Fruit fly (Drosophila melanogaster) whole organism, embryonic: ENCODE data around the gene Plc21C.

Experiments
- BEAF-32 ChIP-seq: fragments of 200-800 bp; sonication (Bioruptor generic); optimal IDR thresholded peaks from 3 replicates; lab custom pipeline; 2017; ENCODE audit warnings: missing biosample characterization, missing genetic modification characterization, mild to moderate bottlenecking, moderate library complexity, missing genetic modification reagents
- CG10209 ChIP-seq: fragments of 200-800 bp; sonication (Bioruptor generic); optimal IDR thresholded peaks from 3 replicates; lab custom pipeline; 2017; ENCODE audit warnings: missing biosample characterization, mild to moderate bottlenecking, missing genetic modification characterization, missing genetic modification reagents
- CG10267 ChIP-seq: fragments of 200-800 bp; sonication (Bioruptor generic); optimal IDR thresholded peaks from 2 replicates; lab custom pipeline; 2018; ENCODE audit warnings: missing biosample characterization, mild to moderate bottlenecking, missing genetic modification characterization, moderate library complexity
- CG12071 ChIP-seq: fragments of 200-800 bp; sonication (Bioruptor generic); optimal IDR thresholded peaks from 3 replicates; lab custom pipeline; 2018; ENCODE audit warnings: missing biosample characterization, mild to moderate bottlenecking, missing genetic modification characterization
- CG12391 ChIP-seq: fragments of 200-800 bp; sonication (Bioruptor generic); optimal IDR thresholded peaks from 3 replicates; lab custom pipeline; 2018; ENCODE audit warnings: missing biosample characterization, mild to moderate bottlenecking, missing genetic modification characterization, moderate library complexity
- CG12769 ChIP-seq: fragments of 200-800 bp; sonication (Bioruptor generic); optimal IDR thresholded peaks from 2 replicates; lab custom pipeline; 2019; ENCODE audit warnings: missing biosample characterization, mild to moderate bottlenecking, missing genetic modification characterization, moderate library complexity
- CG14667 ChIP-seq: fragments of 200-800 bp; sonication (Bioruptor generic); IDR thresholded peaks from 2 replicates; pipeline ENCODE4 v1.3.6; 2022; ENCODE audit warnings: missing biosample characterization, missing genetic modification characterization
- CG14860 ChIP-seq: fragments of 200-800 bp; sonication (Bioruptor generic); IDR thresholded peaks from 3 replicates; pipeline ENCODE4 v1.3.6; 2022; ENCODE audit warnings: missing biosample characterization, missing genetic modification characterization; ENCODE audit not compliant: partially characterized antibody
- CG15073 ChIP-seq: fragments of 200-800 bp; sonication (Bioruptor generic); optimal IDR thresholded peaks from 2 replicates; lab custom pipeline; 2016; ENCODE audit warnings: missing biosample characterization, missing genetic modification characterization
- CG15514 ChIP-seq: fragments of 200-800 bp; sonication (Bioruptor generic); optimal IDR thresholded peaks from 3 replicates; lab custom pipeline; 2017; ENCODE audit warnings: missing biosample characterization, missing genetic modification characterization, mild to moderate bottlenecking, moderate library complexity, missing genetic modification reagents
- CG1602 ChIP-seq: fragments of 200-800 bp; sonication (Bioruptor generic); optimal IDR thresholded peaks from 3 replicates; lab custom pipeline; 2016; ENCODE audit warnings: missing biosample characterization, missing genetic modification characterization
- CG33557 ChIP-seq: fragments of 200-800 bp; sonication (Bioruptor generic); optimal IDR thresholded peaks from 2 replicates; lab custom pipeline; 2019; ENCODE audit warnings: missing biosample characterization, mild to moderate bottlenecking, missing genetic modification characterization, moderate library complexity
- CG34422 ChIP-seq: fragments of 200-800 bp; sonication (Bioruptor generic); IDR thresholded peaks from 3 replicates; pipeline ENCODE4 v1.3.6; 2022; ENCODE audit warnings: missing biosample characterization, missing genetic modification characterization
- CG4282 ChIP-seq: fragments of 200-800 bp; sonication (Bioruptor generic); optimal IDR thresholded peaks from 2 replicates; lab custom pipeline; 2016; ENCODE audit warnings: missing biosample characterization, missing genetic modification characterization
- CG4854 ChIP-seq: fragments of 200-800 bp; sonication (Bioruptor generic); optimal IDR thresholded peaks from 2 replicates; lab custom pipeline; 2016; ENCODE audit warnings: missing biosample characterization, missing genetic modification characterization, inconsistent platforms
- CG5180 ChIP-seq: fragments of 200-800 bp; sonication (Bioruptor generic); optimal IDR thresholded peaks from 3 replicates; lab custom pipeline; 2017; ENCODE audit warnings: missing biosample characterization, missing genetic modification characterization, mild to moderate bottlenecking, moderate library complexity, missing genetic modification reagents
- CG6654 ChIP-seq: fragments of 200-800 bp; sonication (Bioruptor generic); optimal IDR thresholded peaks from 2 replicates; lab custom pipeline; 2017; ENCODE audit warnings: missing biosample characterization, mild to moderate bottlenecking, missing genetic modification characterization
- CG9437 ChIP-seq: fragments of 200-800 bp; sonication (Bioruptor generic); optimal IDR thresholded peaks from 2 replicates; lab custom pipeline; 2018; ENCODE audit warnings: missing biosample characterization, mild to moderate bottlenecking, missing genetic modification characterization
- CG9932 ChIP-seq: fragments of 200-800 bp; sonication (Bioruptor generic); IDR thresholded peaks from 2 replicates; pipeline ENCODE4 v1.3.6; 2022; ENCODE audit warnings: missing biosample characterization, missing genetic modification characterization
- CTCF ChIP-seq: fragments of 200-800 bp; sonication (Bioruptor generic); optimal IDR thresholded peaks from 2 replicates; lab custom pipeline; 2017; ENCODE audit warnings: missing biosample characterization, mild to moderate bottlenecking, missing genetic modification characterization, moderate library complexity
- Dad ChIP-seq: fragments of 200-800 bp; sonication (Bioruptor generic); optimal IDR thresholded peaks from 3 replicates; lab custom pipeline; 2016; ENCODE audit warnings: missing biosample characterization, missing genetic modification characterization
- Dfd ChIP-seq, 2 experiments: fragments of >200 bp; optimal IDR thresholded peaks; 2 replicates each; lab custom pipeline; 2017; ENCODE audit warnings: missing biosample characterization in 2 of 2, missing genetic modification characterization in 2 of 2
- H15 ChIP-seq: fragments of 200-800 bp; sonication (Bioruptor generic); IDR thresholded peaks from 3 replicates; pipeline ENCODE4 v1.3.6; 2022; ENCODE audit warnings: missing biosample characterization, missing genetic modification characterization
- HLH54F ChIP-seq: fragments of 200-800 bp; sonication (Bioruptor generic); optimal IDR thresholded peaks from 3 replicates; lab custom pipeline; 2016; ENCODE audit warnings: missing biosample characterization, missing genetic modification characterization
- Nf-YA ChIP-seq: fragments of 200-800 bp; sonication (Bioruptor generic); IDR thresholded peaks from 2 replicates; pipeline ENCODE4 v1.3.6; 2022; ENCODE audit warnings: missing biosample characterization, missing genetic modification characterization
- Sry-β ChIP-seq: fragments of 200-800 bp; sonication (Bioruptor generic); optimal IDR thresholded peaks from 2 replicates; lab custom pipeline; 2018; ENCODE audit warnings: missing biosample characterization, mild to moderate bottlenecking, missing genetic modification characterization, moderate library complexity
- Usf ChIP-seq: fragments of 200-800 bp; sonication (Bioruptor generic); optimal IDR thresholded peaks from 2 replicates; lab custom pipeline; 2017; ENCODE audit warnings: missing genotype, missing biosample characterization, missing genetic modification characterization
- Vsx1 ChIP-seq: fragments of 200-800 bp; sonication (Bioruptor generic); optimal IDR thresholded peaks from 2 replicates; lab custom pipeline; 2017; ENCODE audit warnings: missing biosample characterization, mild to moderate bottlenecking, missing genetic modification characterization, missing genetic modification reagents
- bigmax ChIP-seq: fragments of 200-800 bp; sonication (Bioruptor generic); optimal IDR thresholded peaks from 2 replicates; lab custom pipeline; 2018; ENCODE audit warnings: missing biosample characterization, mild to moderate bottlenecking, missing genetic modification characterization
- cad ChIP-seq: fragments of >200 bp; optimal IDR thresholded peaks from 2 replicates; lab custom pipeline; 2017; ENCODE audit warnings: missing biosample characterization, missing genetic modification characterization
- danr ChIP-seq: fragments of 200-800 bp; sonication (Bioruptor generic); IDR thresholded peaks from 2 replicates; pipeline ENCODE4 v1.3.6; 2022; ENCODE audit warnings: missing biosample characterization, missing genetic modification characterization
- dati ChIP-seq: fragments of 200-800 bp; sonication (Bioruptor generic); IDR thresholded peaks from 2 replicates; pipeline ENCODE4 v1.3.6; 2022; ENCODE audit warnings: missing biosample characterization, missing genetic modification characterization
- dimm ChIP-seq: fragments of 200-800 bp; sonication (Bioruptor generic); IDR thresholded peaks from 2 replicates; pipeline ENCODE4 v1.3.6; 2022; ENCODE audit warnings: missing biosample characterization, missing genetic modification characterization
- dm ChIP-seq: fragments of 200-800 bp; sonication (Bioruptor generic); optimal IDR thresholded peaks from 3 replicates; lab custom pipeline; 2016; ENCODE audit warnings: missing biosample characterization, missing genetic modification characterization
- dmrt11E ChIP-seq: fragments of 200-800 bp; sonication (Bioruptor generic); optimal IDR thresholded peaks from 3 replicates; lab custom pipeline; 2018; ENCODE audit warnings: missing biosample characterization, mild to moderate bottlenecking, missing genetic modification characterization, moderate library complexity
- fd3F ChIP-seq: fragments of 200-800 bp; sonication (Bioruptor generic); optimal IDR thresholded peaks from 2 replicates; lab custom pipeline; 2018; ENCODE audit warnings: missing biosample characterization, mild to moderate bottlenecking, missing genetic modification characterization, moderate library complexity
- fd96Cb ChIP-seq: fragments of 200-800 bp; sonication (Bioruptor generic); optimal IDR thresholded peaks from 2 replicates; lab custom pipeline; 2018; ENCODE audit warnings: missing biosample characterization, mild to moderate bottlenecking, missing genetic modification characterization, moderate library complexity
- gcm ChIP-seq: fragments of 200-800 bp; sonication (Bioruptor generic); optimal IDR thresholded peaks from 2 replicates; lab custom pipeline; 2019; ENCODE audit warnings: missing biosample characterization, mild to moderate bottlenecking, missing genetic modification characterization, moderate library complexity
- gfzf ChIP-seq: fragments of 200-800 bp; sonication (Bioruptor generic); optimal IDR thresholded peaks from 2 replicates; lab custom pipeline; 2016; ENCODE audit warnings: missing biosample characterization, mild to moderate bottlenecking, missing genetic modification characterization, moderate library complexity
- hb ChIP-seq: fragments of 200-800 bp; sonication (Bioruptor generic); IDR thresholded peaks from 3 replicates; pipeline ENCODE4 v1.3.6; 2022; ENCODE audit warnings: missing biosample characterization, missing genetic modification characterization; ENCODE audit not compliant: partially characterized antibody
- lov ChIP-seq, 2 experiments: fragments of 200-800 bp in 1 of 2; fragments of >200 bp in 1 of 2; sonication (Bioruptor generic) in 1 of 2; IDR thresholded peaks in 1 of 2; optimal IDR thresholded peaks in 1 of 2; 2 replicates in 1 of 2; 3 replicates in 1 of 2; pipeline versions ENCODE4 v1.3.6 to Lab custom; 2017 to 2022; ENCODE audit warnings: missing biosample characterization in 1 of 2, missing genetic modification characterization in 1 of 2
- mirr ChIP-seq: fragments of 200-800 bp; sonication (Bioruptor generic); optimal IDR thresholded peaks from 3 replicates; lab custom pipeline; 2018; ENCODE audit warnings: missing biosample characterization, mild to moderate bottlenecking, missing genetic modification characterization
- nerfin-2 ChIP-seq: fragments of 200-800 bp; sonication (Bioruptor generic); IDR thresholded peaks from 2 replicates; pipeline ENCODE4 v1.3.6; 2022; ENCODE audit warnings: missing biosample characterization, missing genetic modification characterization; ENCODE audit not compliant: partially characterized antibody
- ranshi ChIP-seq: fragments of 200-800 bp; sonication (Bioruptor generic); IDR thresholded peaks from 2 replicates; pipeline ENCODE4 v1.3.6; 2022; ENCODE audit warnings: missing biosample characterization, missing genetic modification characterization
- slp2 ChIP-seq: fragments of 200-800 bp; sonication (Bioruptor generic); optimal IDR thresholded peaks from 2 replicates; lab custom pipeline; 2016; ENCODE audit warnings: missing biosample characterization, missing genetic modification characterization
- ttk ChIP-seq: fragments of 200-800 bp; sonication (Bioruptor generic); IDR thresholded peaks from 2 replicates; pipeline ENCODE4 v2.1.2; 2022; ENCODE audit warnings: missing biosample characterization, missing genetic modification characterization
- usp ChIP-seq: fragments of >200 bp; optimal IDR thresholded peaks from 2 replicates; lab custom pipeline; 2017; ENCODE audit warnings: missing biosample characterization, missing genetic modification characterization
- wek ChIP-seq: fragments of 200-800 bp; sonication (Bioruptor generic); optimal IDR thresholded peaks from 3 replicates; lab custom pipeline; 2018; ENCODE audit warnings: missing biosample characterization, mild to moderate bottlenecking, missing genetic modification characterization, moderate library complexity
- wor ChIP-seq: fragments of 200-800 bp; sonication (Bioruptor generic); IDR thresholded peaks from 2 replicates; pipeline ENCODE4 v1.3.6; 2022; ENCODE audit warnings: missing biosample characterization, missing genetic modification characterization

Gene Plc21C

dm6 chr2L:267441-268089, 38.2 kb upstream of the Plc21C start, which contains the start of gene CG17075 (continued):
- TF ChIP-seq CG12071 (GFP tag; lab: Kevin White, UChicago) = peak; percentile 88
- peak; percentile 6 for TF ChIP-seq bigmax
- TF ChIP-seq ranshi (GFP tag; lab: Robert Waterston, UW) = peak; percentile 96
- TF ChIP-seq CG4854 (GFP tag; lab: Kevin White, UChicago) = peak; percentile 90
- no peak for TF ChIP-seq hb (GFP tag; lab: Robert Waterston, UW)
- peak; percentile 59 for TF ChIP-seq CG15073 (GFP tag; lab: Kevin White, UChicago)
- peak; percentile 73 for TF ChIP-seq CG6654 (GFP tag; lab: Kevin White, UChicago)
- TF ChIP-seq nerfin-2 (GFP tag; lab: Robert Waterston, UW) = no peak
- peak; percentile 84 for TF ChIP-seq Vsx1 (GFP tag; lab: Kevin White, UChicago)
- peak; percentile 95 for TF ChIP-seq CG34422 (GFP tag; lab: Robert Waterston, UW)
- TF ChIP-seq CG15514 (GFP tag; lab: Kevin White, UChicago) = peak; percentile 93
- no peak for TF ChIP-seq Usf (GFP tag; lab: Kevin White, UChicago)
- TF ChIP-seq H15 (GFP tag; lab: Robert Waterston, UW) = peak; percentile 93
- peak; percentile 93 for TF ChIP-seq fd96Cb
- no peak for TF ChIP-seq CG33557
- TF ChIP-seq Dfd (GFP tag; optimal IDR thresholded peaks at IDR 0.05; lab: Kevin White, UChicago) = no peak
- TF ChIP-seq CG5180 (GFP tag; lab: Kevin White, UChicago) = peak; percentile 99
- peak; percentile 94 for TF ChIP-seq gcm (GFP tag; lab: Kevin White, UChicago)
- peak; percentile 90 for TF ChIP-seq wor
- peak; percentile 96 for TF ChIP-seq CG10209
- TF ChIP-seq gfzf (GFP tag; lab: Kevin White, UChicago) = no peak
- peak; percentile 89 for TF ChIP-seq Nf-YA (GFP tag; lab: Robert Waterston, UW)
- peak; percentile 91 for TF ChIP-seq CG1602 (GFP tag; lab: Kevin White, UChicago)
- TF ChIP-seq CG14860 (GFP tag; lab: Robert Waterston, UW) = no peak
- peak; percentile 87 for TF ChIP-seq CG9437 (GFP tag; lab: Kevin White, UChicago)
- peak; percentile 94 for TF ChIP-seq ttk
- TF ChIP-seq CG12391 (tag; lab: Kevin White, UChicago) = peak; percentile 96
- TF ChIP-seq CG14667 (GFP tag; lab: Robert Waterston, UW) = peak; percentile 92
- TF ChIP-seq dm (GFP tag; lab: Kevin White, UChicago) = peak; percentile 31
- TF ChIP-seq Dad (GFP tag; lab: Kevin White, UChicago) = peak; percentile 82
- TF ChIP-seq CG9932 (GFP tag; lab: Robert Waterston, UW) = peak; percentile 96
- peak; percentile 91 for TF ChIP-seq danr (GFP tag; lab: Robert Waterston, UW)
- peak; percentile 19 for TF ChIP-seq mirr (GFP tag; lab: Kevin White, UChicago)
- TF ChIP-seq CG12769 (tag; lab: Kevin White, UChicago) = peak; percentile 94
- TF ChIP-seq wek (GFP tag; lab: Kevin White, UChicago) = peak; percentile 42
- TF ChIP-seq usp = no peak
- no peak for TF ChIP-seq BEAF-32
- TF ChIP-seq fd3F (GFP tag; lab: Kevin White, UChicago) = peak; percentile 96
- TF ChIP-seq dati = peak; percentile 80; the same call in 1 of the 2 replicates
- TF ChIP-seq CG10267 (tag; lab: Kevin White, UChicago) = peak; percentile 85
- TF ChIP-seq CTCF (GFP tag; lab: Kevin White, UChicago) = peak; percentile 43
- peak; percentile 77 for TF ChIP-seq HLH54F
- peak; percentile 92 for TF ChIP-seq dimm (GFP tag; lab: Robert Waterston, UW)
- peak; percentile 35 for TF ChIP-seq dmrt11E (tag; lab: Kevin White, UChicago)
- TF ChIP-seq Sry-β (GFP tag; lab: Kevin White, UChicago) = peak; percentile 6
- TF ChIP-seq CG4282 (GFP tag; lab: Kevin White, UChicago) = no peak
- TF ChIP-seq cad (GFP tag; lab: Kevin White, UChicago) = no peak
- no peak for TF ChIP-seq lov (optimal IDR thresholded peaks at IDR 0.05; lab: Kevin White, UChicago)
- peak; percentile 72; the same call in 1 of the 3 replicates for TF ChIP-seq lov (GFP tag; IDR thresholded peaks at IDR 0.05; lab: Robert Waterston, UW)
- TF ChIP-seq slp2 (GFP tag; lab: Kevin White, UChicago) = peak; percentile 56
